Worm (Caenorhabditis elegans) whole organism, L4 larva: ENCODE results near the gene str-228.

ENCODE experiments used
- ZK337.2 ChIP-seq: fragments of 200-800 bp; sonication (Bioruptor generic); IDR thresholded peaks from 2 replicates; pipeline ENCODE4 v1.3.6; 2022; ENCODE audit warnings: missing genetic modification reagents, missing genetic modification characterization, missing compliant biosample characterization
- ceh-28 ChIP-seq: fragments of 150-350 bp; optimal IDR thresholded peaks from 2 replicates; lab custom pipeline; 2014; ENCODE audit warnings: missing biosample characterization, missing genetic modification reagents, missing genetic modification characterization
- egl-27 ChIP-seq: sonication (generic microtip); optimal IDR thresholded peaks from 3 replicates; lab custom pipeline; 2017; ENCODE audit warnings: missing biosample characterization, missing genetic modification reagents, missing genetic modification characterization
- jun-1 ChIP-seq: fragments of 150-350 bp; optimal IDR thresholded peaks from 2 replicates; lab custom pipeline; 2014; ENCODE audit warnings: missing biosample characterization, missing genetic modification reagents, missing genetic modification characterization
- lin-13 ChIP-seq: fragments of 150-350 bp; optimal IDR thresholded peaks from 2 replicates; lab custom pipeline; 2014; ENCODE audit warnings: missing biosample characterization, missing genetic modification reagents, missing genetic modification characterization
- mdl-1 ChIP-seq, 2 experiments: fragments of 150-350 bp in 1 of 2; sonication (generic microtip) in 1 of 2; optimal IDR thresholded peaks; 2 replicates each; lab custom pipeline; 2014 to 2017; ENCODE audit warnings: missing biosample characterization in 2 of 2, missing genetic modification characterization in 2 of 2
- zfp-2 ChIP-seq: sonication (generic microtip); optimal IDR thresholded peaks from 2 replicates; lab custom pipeline; 2016; ENCODE audit warnings: mild to moderate bottlenecking, missing genetic modification characterization, missing compliant biosample characterization
- ztf-11 ChIP-seq: fragments of 150-350 bp; optimal IDR thresholded peaks from 2 replicates; lab custom pipeline; 2014; ENCODE audit warnings: missing biosample characterization, missing genetic modification characterization

DNA sequence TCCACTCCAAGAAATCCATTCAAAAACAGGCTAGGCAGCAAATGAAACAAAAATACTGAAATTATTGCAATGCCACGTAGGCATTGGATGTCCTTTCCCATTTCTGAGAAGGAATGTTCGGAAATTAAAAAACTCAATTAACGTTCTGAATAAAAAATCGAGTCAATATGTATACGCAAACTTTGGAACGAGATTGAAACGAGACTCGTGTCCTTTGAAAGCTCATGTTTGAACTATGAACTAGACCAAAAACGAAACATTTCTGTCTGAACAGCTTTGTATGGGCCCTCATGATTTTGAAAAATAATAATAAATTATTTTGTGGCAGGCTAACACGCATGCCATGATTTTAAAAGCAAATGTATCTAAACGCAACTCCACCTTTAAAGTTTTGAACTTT lies 35.0 kb upstream of the str-228 start, which contains the start of gene oac-2:
- TF ChIP-seq ZK337.2 (GFP tag; lab: Robert Waterston, UW): no peak
- TF ChIP-seq mdl-1 (tag; optimal IDR thresholded peaks at IDR 0.05; lab: Kevin White, UChicago): no peak
- no peak for TF ChIP-seq ztf-11 (tag; lab: Kevin White, UChicago)
- no peak for TF ChIP-seq egl-27 (tag; lab: Kevin White, UChicago)
- TF ChIP-seq zfp-2 (tag; lab: Kevin White, UChicago): no peak
- no peak for TF ChIP-seq ceh-28 (tag; lab: Kevin White, UChicago)
- no peak for TF ChIP-seq jun-1 (tag; lab: Kevin White, UChicago)
- no peak for TF ChIP-seq lin-13 (GFP tag; lab: Kevin White, UChicago)
